Fruit fly (Drosophila melanogaster) Kc167 (cell line): Measurements from ENCODE around the gene CG12010.

Experiments
- Myc ChIP-seq: fragments of >200 bp; optimal IDR thresholded peaks from 2 replicates; lab custom pipeline; 2017; ENCODE audit warnings: missing external identifiers
- Sin3A ChIP-seq: fragments of >200 bp; optimal IDR thresholded peaks from 2 replicates; lab custom pipeline; 2018; ENCODE audit warnings: missing external identifiers
- h ChIP-seq: fragments of >200 bp; optimal IDR thresholded peaks from 3 replicates; lab custom pipeline; 2018; ENCODE audit warnings: missing external identifiers
- insv ChIP-seq: fragments of >200 bp; optimal IDR thresholded peaks from 3 replicates; lab custom pipeline; 2018; ENCODE audit warnings: missing external identifiers
- psq ChIP-seq: fragments of >200 bp; optimal IDR thresholded peaks from 2 replicates; lab custom pipeline; 2017; ENCODE audit warnings: missing external identifiers
- ttk ChIP-seq: sonication (Bioruptor generic); optimal IDR thresholded peaks from 2 replicates; lab custom pipeline; 2017; ENCODE audit warnings: missing external identifiers

- TF ChIP-seq psq (lab: Kevin White, UChicago), result no peak
- TF ChIP-seq ttk (lab: Kevin White, UChicago), result no peak
- TF ChIP-seq Sin3A, result no peak
- no peak for TF ChIP-seq h (lab: Kevin White, UChicago)
- no peak for TF ChIP-seq insv (lab: Kevin White, UChicago)
- TF ChIP-seq Myc (lab: Kevin White, UChicago), result no peak
Measured at dm6 chr3L:3351814-3352359, 22.2 kb upstream of the CG12010 start.
